Fruit fly (Drosophila melanogaster) whole organism, embryonic: ENCODE data around the gene Hph.

Experiments
- Asciz ChIP-seq: fragments of 200-800 bp; sonication (Bioruptor generic); optimal IDR thresholded peaks from 2 replicates; lab custom pipeline; 2017; ENCODE audit warnings: missing biosample characterization, mild to moderate bottlenecking, missing genetic modification characterization, missing genetic modification reagents
- Awh ChIP-seq: fragments of 200-800 bp; sonication (Bioruptor generic); IDR thresholded peaks from 2 replicates; pipeline ENCODE4, ENCODE4 v1.3.6; 2022; ENCODE audit warnings: missing biosample characterization, missing genetic modification characterization
- B-H1 ChIP-seq: fragments of 200-800 bp; sonication (Bioruptor generic); IDR thresholded peaks from 3 replicates; pipeline ENCODE4 v1.3.6; 2022; ENCODE audit warnings: missing biosample characterization, missing genetic modification characterization
- CG10274 ChIP-seq: fragments of 200-800 bp; sonication (Bioruptor generic); optimal IDR thresholded peaks from 3 replicates; lab custom pipeline; 2017; ENCODE audit warnings: missing biosample characterization, mild to moderate bottlenecking, missing genetic modification characterization
- CG11398 ChIP-seq: fragments of 200-800 bp; sonication (Bioruptor generic); optimal IDR thresholded peaks from 2 replicates; lab custom pipeline; 2016; ENCODE audit warnings: missing biosample characterization, missing genetic modification characterization
- CG12391 ChIP-seq: fragments of 200-800 bp; sonication (Bioruptor generic); optimal IDR thresholded peaks from 3 replicates; lab custom pipeline; 2018; ENCODE audit warnings: missing biosample characterization, mild to moderate bottlenecking, missing genetic modification characterization, moderate library complexity
- CG12659 ChIP-seq: fragments of 200-800 bp; sonication (Bioruptor generic); optimal IDR thresholded peaks from 3 replicates; lab custom pipeline; 2017; ENCODE audit warnings: mild to moderate bottlenecking, missing biosample characterization, missing genetic modification reagents, missing genetic modification characterization
- CG14050 ChIP-seq: fragments of 200-800 bp; sonication (Bioruptor generic); IDR thresholded peaks from 3 replicates; pipeline ENCODE4 v1.3.6; 2022; ENCODE audit warnings: missing biosample characterization, missing genetic modification characterization
- CG17328 ChIP-seq: fragments of 200-800 bp; sonication (Bioruptor generic); IDR thresholded peaks from 2 replicates; pipeline ENCODE4 v1.3.6; 2022; ENCODE audit warnings: missing biosample characterization, missing genetic modification characterization
- CG18262 ChIP-seq: fragments of 200-800 bp; optimal IDR thresholded peaks from 3 replicates; lab custom pipeline; 2019; ENCODE audit warnings: missing biosample characterization, mild to moderate bottlenecking, missing genetic modification characterization, moderate library complexity
- CG18599 ChIP-seq: fragments of 200-800 bp; sonication (Bioruptor generic); optimal IDR thresholded peaks from 3 replicates; lab custom pipeline; 2017; ENCODE audit warnings: missing biosample characterization, missing genetic modification characterization, mild to moderate bottlenecking, moderate library complexity, missing genetic modification reagents
- CG30431 ChIP-seq: fragments of 200-800 bp; sonication (Bioruptor generic); optimal IDR thresholded peaks from 2 replicates; lab custom pipeline; 2017; ENCODE audit warnings: missing biosample characterization, missing genetic modification characterization
- CG32772 ChIP-seq: fragments of 200-800 bp; sonication (Bioruptor generic); IDR thresholded peaks from 2 replicates; pipeline ENCODE4 v1.3.6; 2022; ENCODE audit warnings: missing biosample characterization, missing genetic modification characterization
- CG33213 ChIP-seq: fragments of 200-800 bp; sonication (Bioruptor generic); optimal IDR thresholded peaks from 3 replicates; lab custom pipeline; 2016; ENCODE audit warnings: missing biosample characterization, missing genetic modification characterization
- CG33557 ChIP-seq: fragments of 200-800 bp; sonication (Bioruptor generic); optimal IDR thresholded peaks from 2 replicates; lab custom pipeline; 2019; ENCODE audit warnings: missing biosample characterization, mild to moderate bottlenecking, missing genetic modification characterization, moderate library complexity
- CG7372 ChIP-seq: fragments of 200-800 bp; sonication (Bioruptor generic); IDR thresholded peaks from 2 replicates; pipeline ENCODE4 v1.3.6; 2022; ENCODE audit warnings: missing biosample characterization, missing genetic modification characterization
- CG8359 ChIP-seq: fragments of 200-800 bp; sonication (Bioruptor generic); optimal IDR thresholded peaks from 2 replicates; lab custom pipeline; 2017; ENCODE audit warnings: missing biosample characterization, mild to moderate bottlenecking, missing genetic modification characterization, borderline replicate concordance
- CG8388 ChIP-seq: fragments of 200-800 bp; sonication (Bioruptor generic); optimal IDR thresholded peaks from 2 replicates; lab custom pipeline; 2019; ENCODE audit warnings: missing biosample characterization, mild to moderate bottlenecking, missing genetic modification characterization, moderate library complexity
- CG8478 ChIP-seq: fragments of >200 bp; optimal IDR thresholded peaks from 2 replicates; lab custom pipeline; 2018
- CG9876 ChIP-seq: fragments of 200-800 bp; sonication (Bioruptor generic); optimal IDR thresholded peaks from 2 replicates; lab custom pipeline; 2016; ENCODE audit warnings: missing biosample characterization, missing genetic modification characterization
- D ChIP-seq, 2 experiments: fragments of 200-800 bp in 1 of 2; fragments of >200 bp in 1 of 2; sonication (Bioruptor generic) in 1 of 2; optimal IDR thresholded peaks; 2 replicates in 1 of 2; 3 replicates in 1 of 2; lab custom pipeline; 2017; ENCODE audit warnings: mild to moderate bottlenecking in 1 of 2, missing biosample characterization in 1 of 2, missing genetic modification characterization in 1 of 2, missing genetic modification reagents in 1 of 2
- HLH4C ChIP-seq: fragments of 200-800 bp; sonication (Bioruptor generic); IDR thresholded peaks from 3 replicates; pipeline ENCODE4 v1.3.6; 2022; ENCODE audit warnings: missing biosample characterization, missing genetic modification characterization; ENCODE audit not compliant: partially characterized antibody
- Hr78 ChIP-seq, 2 experiments: fragments of 200-800 bp in 1 of 2; fragments of >200 bp in 1 of 2; sonication (Bioruptor generic) in 1 of 2; optimal IDR thresholded peaks; 2 replicates each; lab custom pipeline; 2017 to 2019; ENCODE audit warnings: missing biosample characterization in 2 of 2, missing genetic modification characterization in 2 of 2, mild to moderate bottlenecking in 1 of 2, moderate library complexity in 1 of 2
- Hsf ChIP-seq: fragments of 200-800 bp; sonication (Bioruptor generic); optimal IDR thresholded peaks from 3 replicates; lab custom pipeline; 2016; ENCODE audit warnings: missing biosample characterization, missing genetic modification characterization
- Mad ChIP-seq: fragments of 200-800 bp; sonication (Bioruptor generic); optimal IDR thresholded peaks from 2 replicates; lab custom pipeline; 2016; ENCODE audit warnings: missing biosample characterization, missing genetic modification characterization
- Myb ChIP-seq: fragments of 200-800 bp; sonication (Bioruptor generic); optimal IDR thresholded peaks from 2 replicates; lab custom pipeline; 2016; ENCODE audit warnings: missing biosample characterization, missing genetic modification characterization
- Nf-YC ChIP-seq: fragments of 200-800 bp; optimal IDR thresholded peaks from 3 replicates; lab custom pipeline; 2019; ENCODE audit warnings: missing biosample characterization, mild to moderate bottlenecking, missing genetic modification characterization, moderate library complexity
- Rfx ChIP-seq: fragments of 200-800 bp; sonication (Bioruptor generic); IDR thresholded peaks from 2 replicates; pipeline ENCODE4 v1.3.6; 2022; ENCODE audit warnings: missing biosample characterization, missing genetic modification characterization
- Side ChIP-seq: fragments of 200-800 bp; sonication (Bioruptor generic); optimal IDR thresholded peaks from 2 replicates; lab custom pipeline; 2016; ENCODE audit warnings: missing biosample characterization, missing genetic modification characterization
- Six4 ChIP-seq: fragments of 200-800 bp; sonication (Bioruptor generic); optimal IDR thresholded peaks from 2 replicates; lab custom pipeline; 2016; ENCODE audit warnings: missing biosample characterization, missing genetic modification characterization
- Sox100B ChIP-seq: fragments of 200-800 bp; sonication (Bioruptor generic); optimal IDR thresholded peaks from 3 replicates; lab custom pipeline; 2018; ENCODE audit warnings: missing biosample characterization, mild to moderate bottlenecking, missing genetic modification characterization
- Usf ChIP-seq: fragments of 200-800 bp; sonication (Bioruptor generic); optimal IDR thresholded peaks from 2 replicates; lab custom pipeline; 2017; ENCODE audit warnings: missing genotype, missing biosample characterization, missing genetic modification characterization
- Xbp1 ChIP-seq: fragments of 200-800 bp; sonication (Bioruptor generic); optimal IDR thresholded peaks from 3 replicates; lab custom pipeline; 2016; ENCODE audit warnings: missing biosample characterization, mild to moderate bottlenecking, missing genetic modification characterization
- amos ChIP-seq: fragments of 200-800 bp; sonication (Bioruptor generic); IDR thresholded peaks from 2 replicates; pipeline ENCODE4 v1.3.6; 2022; ENCODE audit warnings: missing biosample characterization, missing genetic modification characterization; ENCODE audit not compliant: partially characterized antibody
- ase ChIP-seq: fragments of 200-800 bp; sonication (Bioruptor generic); IDR thresholded peaks from 3 replicates; pipeline ENCODE4 v1.3.6; 2022; ENCODE audit warnings: missing biosample characterization, missing genetic modification characterization
- chm ChIP-seq: fragments of 200-800 bp; sonication (Bioruptor generic); IDR thresholded peaks from 2 replicates; pipeline ENCODE4 v1.3.6; 2022; ENCODE audit warnings: missing biosample characterization, missing genetic modification characterization
- croc ChIP-seq: fragments of 200-800 bp; sonication (Bioruptor generic); conservative IDR thresholded peaks from 3 replicates; pipeline ENCODE4 v1.3.6; 2022; ENCODE audit warnings: missing biosample characterization, missing genetic modification characterization
- gsb-n ChIP-seq: fragments of 200-800 bp; sonication (Bioruptor generic); optimal IDR thresholded peaks from 3 replicates; lab custom pipeline; 2018; ENCODE audit warnings: missing biosample characterization, mild to moderate bottlenecking, missing genetic modification characterization
- kay ChIP-seq: fragments of 200-800 bp; sonication (Bioruptor generic); optimal IDR thresholded peaks from 2 replicates; lab custom pipeline; 2016; ENCODE audit warnings: missing biosample characterization, missing genetic modification characterization
- lola ChIP-seq, 3 experiments: fragments of >200 bp in 2 of 3; fragments of 200-800 bp in 1 of 3; sonication (Bioruptor generic) in 1 of 3; optimal IDR thresholded peaks; 2 replicates each; lab custom pipeline; 2017 to 2019; ENCODE audit warnings: missing biosample characterization in 3 of 3, missing genetic modification characterization in 3 of 3, mild to moderate bottlenecking in 1 of 3, moderate library complexity in 1 of 3
- nmo ChIP-seq: fragments of 200-800 bp; sonication (Bioruptor generic); optimal IDR thresholded peaks from 2 replicates; lab custom pipeline; 2018; ENCODE audit warnings: missing biosample characterization, mild to moderate bottlenecking, missing genetic modification characterization, moderate library complexity
- org-1 ChIP-seq: fragments of 200-800 bp; sonication (Bioruptor generic); optimal IDR thresholded peaks from 2 replicates; lab custom pipeline; 2017; ENCODE audit warnings: missing biosample characterization, missing genetic modification characterization
- sc ChIP-seq, 3 experiments: fragments of >200 bp in 2 of 3; fragments of 200-800 bp in 1 of 3; sonication (Bioruptor generic) in 1 of 3; optimal IDR thresholded peaks; 2 replicates in 2 of 3; 3 replicates in 1 of 3; lab custom pipeline; 2017; ENCODE audit warnings: mild to moderate bottlenecking in 1 of 3, missing biosample characterization in 1 of 3, missing genetic modification characterization in 1 of 3, missing genetic modification reagents in 1 of 3
- so ChIP-seq: fragments of 200-800 bp; sonication (Bioruptor generic); IDR thresholded peaks from 3 replicates; pipeline ENCODE4 v1.3.6; 2022; ENCODE audit warnings: missing biosample characterization, missing genetic modification characterization
- ssp ChIP-seq: fragments of 200-800 bp; sonication (Bioruptor generic); IDR thresholded peaks from 2 replicates; pipeline ENCODE4 v1.3.6; 2022; ENCODE audit warnings: missing biosample characterization, missing genetic modification characterization
- toy ChIP-seq: fragments of 200-800 bp; sonication (Bioruptor generic); IDR thresholded peaks from 2 replicates; pipeline ENCODE4 v1.3.6; 2022; ENCODE audit warnings: missing biosample characterization, missing genetic modification characterization
- unpg ChIP-seq: fragments of 200-800 bp; sonication (Bioruptor generic); optimal IDR thresholded peaks from 3 replicates; lab custom pipeline; 2018; ENCODE audit warnings: missing biosample characterization, mild to moderate bottlenecking, missing genetic modification characterization, moderate library complexity
- zen2 ChIP-seq: fragments of 200-800 bp; sonication (Bioruptor generic); IDR thresholded peaks from 3 replicates; pipeline ENCODE4 v1.3.6; 2022; ENCODE audit warnings: missing biosample characterization, missing genetic modification characterization; ENCODE audit not compliant: partially characterized antibody

Gene Hph

dm6 chr3R:5207277-5208114, 49.3 kb upstream of the Hph start (continued):
- TF ChIP-seq org-1 (no peak), toy (GFP tag; lab: Robert Waterston, UW) (no peak), CG8388 (no peak), Hr78 (GFP tag; optimal IDR thresholded peaks at IDR 0.05; lab: Kevin White, UChicago) (no peak), Mad (no peak), Usf (GFP tag; lab: Kevin White, UChicago) (no peak), CG33557 (GFP tag; lab: Kevin White, UChicago) (no peak), B-H1 (no peak), CG8359 (GFP tag; lab: Kevin White, UChicago) (no peak), CG12659 (GFP tag; lab: Kevin White, UChicago) (no peak), CG33213 (GFP tag; lab: Kevin White, UChicago) (no peak), Awh (GFP tag; lab: Robert Waterston, UW) (peak; percentile 67; the same call in 1 of the 2 replicates), CG9876 (GFP tag; lab: Kevin White, UChicago) (no peak), zen2 (GFP tag; lab: Robert Waterston, UW) (no peak), CG17328 (GFP tag; lab: Robert Waterston, UW) (no peak), Xbp1 (GFP tag; lab: Kevin White, UChicago) (no peak), Asciz (GFP tag; lab: Kevin White, UChicago) (no peak), kay (GFP tag; lab: Kevin White, UChicago) (no peak), CG11398 (GFP tag; lab: Kevin White, UChicago) (no peak), Nf-YC (tag; lab: Kevin White, UChicago) (no peak), CG30431 (no peak), CG18262 (tag; lab: Kevin White, UChicago) (no peak), Myb (GFP tag; lab: Kevin White, UChicago) (no peak), Hsf (GFP tag; lab: Kevin White, UChicago) (no peak), chm (GFP tag; lab: Robert Waterston, UW) (peak; percentile 13; the same call in 1 of the 2 replicates), Six4 (no peak), CG12391 (no peak), nmo (GFP tag; lab: Kevin White, UChicago) (no peak), Rfx (no peak), amos (GFP tag; lab: Robert Waterston, UW) (no peak), CG18599 (GFP tag; lab: Kevin White, UChicago) (peak; percentile 1), Sox100B (GFP tag; lab: Kevin White, UChicago) (no peak), sc (optimal IDR thresholded peaks at IDR 0.05; lab: Kevin White, UChicago) (no peak), sc (GFP tag; optimal IDR thresholded peaks at IDR 0.05; lab: Kevin White, UChicago) (no peak), HLH4C (no peak), so (no peak), croc (GFP tag; lab: Robert Waterston, UW) (no peak), D (optimal IDR thresholded peaks at IDR 0.05; lab: Kevin White, UChicago) (no peak), D (GFP tag; optimal IDR thresholded peaks at IDR 0.05; lab: Kevin White, UChicago) (no peak), ase (no peak), lola (GFP tag; optimal IDR thresholded peaks at IDR 0.05; lab: Kevin White, UChicago) (no peak), CG8478 (no peak), CG10274 (GFP tag; lab: Kevin White, UChicago) (no peak), CG7372 (GFP tag; lab: Robert Waterston, UW) (no peak), ssp (GFP tag; lab: Robert Waterston, UW) (no peak), CG32772 (GFP tag; lab: Robert Waterston, UW) (no peak), gsb-n (tag; lab: Kevin White, UChicago) (peak; percentile 28), CG14050 (GFP tag; lab: Robert Waterston, UW) (no peak), Side (no peak), unpg (GFP tag; lab: Kevin White, UChicago) (no peak)
